Fruit fly (Drosophila melanogaster): ENCODE measurements around the gene Wnt4.
A peak's percentile ranks its signal among the peaks of the same experiment; 100 is the strongest.

Wnt4 gene

dm6 chr2L:7277017-7277416 is at the start of gene Wnt4 (continued):
- TF ChIP-seq CG8359 (GFP tag; optimal IDR thresholded peaks at IDR 0.05; ENCODE audit: borderline replicate concordance) (no peak), CG6791 (GFP tag; IDR thresholded peaks at IDR 0.05; ENCODE audit: partially characterized antibody) (peak; percentile 61; the same call in 1 of the 3 replicates), Bgb (GFP tag; IDR thresholded peaks at IDR 0.05; ENCODE audit: partially characterized antibody) (peak; percentile 44; the same call in 1 of the 2 replicates), Gug (GFP tag; IDR thresholded peaks at IDR 0.05) (no peak), Opbp (GFP tag; IDR thresholded peaks at IDR 0.05; ENCODE audit: partially characterized antibody) (peak; percentile 51; the same call in 2 of the 3 replicates), pita (GFP tag; optimal IDR thresholded peaks at IDR 0.05) (no peak), Xrp1 (GFP tag; IDR thresholded peaks at IDR 0.05) (no peak), CG3407 (GFP tag; optimal IDR thresholded peaks at IDR 0.05) (peak; percentile 35), CG11398 (GFP tag; optimal IDR thresholded peaks at IDR 0.05) (no peak), crol (GFP tag; IDR thresholded peaks at IDR 0.05) (no peak), CG4730 (GFP tag; IDR thresholded peaks at IDR 0.05) (no peak), CG8924 (tag; optimal IDR thresholded peaks at IDR 0.05) (no peak), Hand (GFP tag; optimal IDR thresholded peaks at IDR 0.05) (no peak), CG8290 (GFP tag; optimal IDR thresholded peaks at IDR 0.05) (no peak), CG8290 (tag; optimal IDR thresholded peaks at IDR 0.05) (peak in 1 of 2 experiments; percentile 41), otp (GFP tag; IDR thresholded peaks at IDR 0.05) (0 out of 3 replicates have a peak, but pooled peaks have one; percentile 29), corto (GFP tag; optimal IDR thresholded peaks at IDR 0.05) (no peak), cg (GFP tag; optimal IDR thresholded peaks at IDR 0.05) (no peak), Ptx1 (GFP tag; IDR thresholded peaks at IDR 0.05) (no peak), CG30431 (GFP tag; optimal IDR thresholded peaks at IDR 0.05) (no peak), CG12299 (tag; optimal IDR thresholded peaks at IDR 0.05) (no peak), lab (GFP tag; optimal IDR thresholded peaks at IDR 0.05) (peak; percentile 1), zfh1 (GFP tag; IDR thresholded peaks at IDR 0.05) (no peak), ac (GFP tag; optimal IDR thresholded peaks at IDR 0.05) (no peak), CG12744 (GFP tag; optimal IDR thresholded peaks at IDR 0.05) (no peak), Hsf (GFP tag; optimal IDR thresholded peaks at IDR 0.05) (no peak), Sry-δ (GFP tag; optimal IDR thresholded peaks at IDR 0.05) (no peak), crp (GFP tag; optimal IDR thresholded peaks at IDR 0.05) (no peak), CG11695 (GFP tag; IDR thresholded peaks at IDR 0.05) (no peak), CoRest (tag; optimal IDR thresholded peaks at IDR 0.05) (no peak), Gsc (GFP tag; IDR thresholded peaks at IDR 0.05) (no peak), Fer3 (tag; optimal IDR thresholded peaks at IDR 0.05) (no peak), Lim3 (GFP tag; IDR thresholded peaks at IDR 0.05) (no peak), grn (GFP tag; optimal IDR thresholded peaks at IDR 0.05) (no peak), tup (GFP tag; optimal IDR thresholded peaks at IDR 0.05) (no peak), CG1233 (GFP tag; optimal IDR thresholded peaks at IDR 0.05) (no peak), CG6175 (GFP tag; IDR thresholded peaks at IDR 0.05) (peak; percentile 74; the same call in 1 of the 3 replicates), CG8478 (optimal IDR thresholded peaks at IDR 0.05) (no peak), D19A (tag; optimal IDR thresholded peaks at IDR 0.05) (no peak), Sin3A (optimal IDR thresholded peaks at IDR 0.05) (no peak), CG12219 (GFP tag; optimal IDR thresholded peaks at IDR 0.05) (no peak), CG17612 (GFP tag; IDR thresholded peaks at IDR 0.05) (no peak), prd (optimal IDR thresholded peaks at IDR 0.05) (no peak), prd (GFP tag; IDR thresholded peaks at IDR 0.05) (no peak), CG10979 (tag; optimal IDR thresholded peaks at IDR 0.05) (no peak), ttk (GFP tag; IDR thresholded peaks at IDR 0.05) (no peak), btn (GFP tag; optimal IDR thresholded peaks at IDR 0.05) (no peak), ato (GFP tag; IDR thresholded peaks at IDR 0.05; ENCODE audit: partially characterized antibody) (peak; percentile 35; the same call in 1 of the 2 replicates), Dp (GFP tag; optimal IDR thresholded peaks at IDR 0.05) (no peak), sens-2 (GFP tag; IDR thresholded peaks at IDR 0.05) (no peak), CG13894 (tag; optimal IDR thresholded peaks at IDR 0.05) (no peak), caup (GFP tag; optimal IDR thresholded peaks at IDR 0.05; ENCODE audit: severe bottlenecking) (no peak)

All from whole organism, embryonic.